Worm (Caenorhabditis elegans): Measurements from ENCODE around the gene fbxa-83.

DNA sequence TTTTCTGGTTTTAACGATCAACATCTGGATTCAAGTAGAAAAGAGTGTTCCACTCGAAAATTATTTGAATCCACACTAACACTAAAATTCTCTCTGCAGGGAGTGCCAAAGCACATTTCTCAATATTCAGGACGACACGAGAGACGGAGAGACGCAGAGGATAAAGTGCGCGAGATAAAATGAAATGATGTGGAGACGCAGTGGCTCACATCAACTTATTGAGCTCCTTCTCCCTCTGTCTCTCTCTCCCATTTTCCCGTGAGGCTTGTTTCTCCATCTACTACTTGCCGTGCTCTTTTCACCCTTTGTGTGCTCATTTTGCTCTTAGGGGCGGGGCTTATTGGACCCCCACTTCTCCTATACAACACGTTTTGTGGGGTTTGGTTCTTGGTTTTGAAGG is 29.9 kb upstream of the fbxa-83 start:
- TF ChIP-seq dao-5 (tag; optimal IDR thresholded peaks at IDR 0.05) (no peak), him-1 (tag; optimal IDR thresholded peaks at IDR 0.05) (peak; percentile 23)
